Worm (Caenorhabditis elegans): ENCODE results near the gene F10E7.6.

- TF ChIP-seq ref-2 (tag; optimal IDR thresholded peaks at IDR 0.05) (no peak), unc-42 (tag; optimal IDR thresholded peaks at IDR 0.05) (no peak), elt-2 (tag; optimal IDR thresholded peaks at IDR 0.05) (peak; percentile 74), F13H6.1 (tag; optimal IDR thresholded peaks at IDR 0.05) (no peak), madf-2 (tag; optimal IDR thresholded peaks at IDR 0.05) (no peak), nfya-1 (tag; optimal IDR thresholded peaks at IDR 0.05) (no peak), fkh-10 (GFP tag; optimal IDR thresholded peaks at IDR 0.05) (no peak), lin-11 (tag; optimal IDR thresholded peaks at IDR 0.05) (no peak), nhr-11 (tag; optimal IDR thresholded peaks at IDR 0.05) (no peak), hlh-30 (tag; optimal IDR thresholded peaks at IDR 0.05; ENCODE audit: insufficient read depth) (no peak), nhr-232 (tag; optimal IDR thresholded peaks at IDR 0.05) (no peak), hlh-8 (tag; optimal IDR thresholded peaks at IDR 0.05) (no peak), pqm-1 (tag; optimal IDR thresholded peaks at IDR 0.05) (no peak), pag-3 (tag; optimal IDR thresholded peaks at IDR 0.05; ENCODE audit: borderline replicate concordance) (no peak)
Measured at ce11 chrII:7139064-7139463, 26.2 kb downstream of the F10E7.6 start.

All from whole organism, late embryonic.